Worm (Caenorhabditis elegans) whole organism, L3 larva: ENCODE results near the gene F53F8.5.

Experiments used
- R02D3.7 ChIP-seq: fragments of 150-350 bp; optimal IDR thresholded peaks from 2 replicates; lab custom pipeline; 2014; ENCODE audit warnings: missing biosample characterization, missing genetic modification characterization
- ZK546.5 ChIP-seq: sonication (generic microtip); optimal IDR thresholded peaks from 2 replicates; lab custom pipeline; 2017; ENCODE audit warnings: missing biosample characterization, missing genetic modification characterization
- ama-1 ChIP-seq: fragments of 150-350 bp; optimal IDR thresholded peaks from 2 replicates; lab custom pipeline; 2018
- ceh-16 ChIP-seq: sonication (generic microtip); optimal IDR thresholded peaks from 2 replicates; lab custom pipeline; 2017; ENCODE audit warnings: missing biosample characterization, missing genetic modification characterization
- ceh-28 ChIP-seq: fragments of 150-350 bp; optimal IDR thresholded peaks from 2 replicates; lab custom pipeline; 2014; ENCODE audit warnings: missing biosample characterization, missing genetic modification reagents, missing genetic modification characterization
- ceh-82 ChIP-seq: fragments of 150-350 bp; optimal IDR thresholded peaks from 2 replicates; lab custom pipeline; 2014; ENCODE audit warnings: missing biosample characterization, missing genetic modification characterization
- ceh-9 ChIP-seq: sonication (generic microtip); optimal IDR thresholded peaks from 2 replicates; lab custom pipeline; 2018; ENCODE audit warnings: missing biosample characterization, missing genetic modification characterization
- egl-5 ChIP-seq: fragments of 150-350 bp; optimal IDR thresholded peaks from 2 replicates; lab custom pipeline; 2017; ENCODE audit warnings: missing biosample characterization, missing genetic modification reagents, missing genetic modification characterization, inconsistent platforms
- elt-2 ChIP-seq: sonication (generic microtip); optimal IDR thresholded peaks from 2 replicates; lab custom pipeline; 2016; ENCODE audit warnings: missing genetic modification reagents, mild to moderate bottlenecking, missing genetic modification characterization, missing compliant biosample characterization
- elt-3 ChIP-seq, 3 experiments: fragments of 150-350 bp in 1 of 3; sonication (generic microtip) in 2 of 3; optimal IDR thresholded peaks; 2 replicates in 2 of 3; 4 replicates in 1 of 3; lab custom pipeline; 2014 to 2017; ENCODE audit warnings: missing biosample characterization in 3 of 3, missing genetic modification characterization in 3 of 3
- eor-1 ChIP-seq, 2 experiments: fragments of 150-350 bp; optimal IDR thresholded peaks; 2 replicates each; lab custom pipeline; 2014 to 2018; ENCODE audit warnings: missing biosample characterization in 2 of 2, missing genetic modification characterization in 2 of 2
- fkh-2 ChIP-seq: fragments of 150-350 bp; optimal IDR thresholded peaks from 2 replicates; lab custom pipeline; 2014; ENCODE audit warnings: missing biosample characterization, missing genetic modification reagents, missing genetic modification characterization
- hmg-11 ChIP-seq: sonication (generic microtip); optimal IDR thresholded peaks from 2 replicates; lab custom pipeline; 2016; ENCODE audit warnings: missing genetic modification characterization, missing compliant biosample characterization
- lin-39 ChIP-seq: fragments of 150-350 bp; optimal IDR thresholded peaks from 2 replicates; lab custom pipeline; 2018; ENCODE audit warnings: missing biosample characterization, missing genetic modification reagents, missing genetic modification characterization
- lsy-12 ChIP-seq: sonication (generic microtip); optimal IDR thresholded peaks from 2 replicates; lab custom pipeline; 2016; ENCODE audit warnings: mild to moderate bottlenecking, missing genetic modification characterization, missing compliant biosample characterization
- mdl-1 ChIP-seq: fragments of 150-350 bp; optimal IDR thresholded peaks from 2 replicates; lab custom pipeline; 2014; ENCODE audit warnings: missing biosample characterization, missing genetic modification characterization
- mml-1 ChIP-seq: fragments of 150-350 bp; sonication (generic microtip); optimal IDR thresholded peaks from 3 replicates; lab custom pipeline; 2014; ENCODE audit warnings: missing biosample characterization, missing genetic modification characterization
- nfya-1 ChIP-seq: sonication (generic microtip); optimal IDR thresholded peaks from 2 replicates; lab custom pipeline; 2017; ENCODE audit warnings: missing genetic modification characterization, mild to moderate bottlenecking, missing compliant biosample characterization, antibody characterized with exemption, moderate library complexity; ENCODE audit not compliant: insufficient read depth
- nhr-11 ChIP-seq: fragments of 150-350 bp; optimal IDR thresholded peaks from 2 replicates; lab custom pipeline; 2014; ENCODE audit warnings: missing biosample characterization, missing genetic modification characterization
- nhr-12 ChIP-seq: fragments of 150-350 bp; optimal IDR thresholded peaks from 2 replicates; lab custom pipeline; 2014; ENCODE audit warnings: missing biosample characterization, missing genetic modification characterization
- nhr-23 ChIP-seq: fragments of 150-350 bp; optimal IDR thresholded peaks from 2 replicates; lab custom pipeline; 2014; ENCODE audit warnings: missing biosample characterization, missing genetic modification reagents, missing genetic modification characterization
- nhr-237 ChIP-seq: fragments of 150-350 bp; optimal IDR thresholded peaks from 2 replicates; lab custom pipeline; 2014; ENCODE audit warnings: missing biosample characterization, missing genetic modification characterization
- nhr-25 ChIP-seq: sonication (generic microtip); optimal IDR thresholded peaks from 2 replicates; lab custom pipeline; 2017; ENCODE audit warnings: missing biosample characterization, missing genetic modification characterization
- nhr-28 ChIP-seq: fragments of 150-350 bp; optimal IDR thresholded peaks from 2 replicates; lab custom pipeline; 2014; ENCODE audit warnings: missing biosample characterization, missing genetic modification characterization
- nhr-67 ChIP-seq: fragments of 150-350 bp; optimal IDR thresholded peaks from 2 replicates; lab custom pipeline; 2014; ENCODE audit warnings: missing biosample characterization, missing genetic modification characterization
- nhr-77 ChIP-seq: fragments of 150-350 bp; optimal IDR thresholded peaks from 2 replicates; lab custom pipeline; 2014; ENCODE audit warnings: missing biosample characterization, missing genetic modification characterization
- pqm-1 ChIP-seq: fragments of 150-350 bp; optimal IDR thresholded peaks from 2 replicates; lab custom pipeline; 2017; ENCODE audit warnings: missing biosample characterization, missing genetic modification characterization, inconsistent platforms
- sea-2 ChIP-seq: fragments of 150-350 bp; sonication (generic microtip); optimal IDR thresholded peaks from 4 replicates; lab custom pipeline; 2014; ENCODE audit warnings: missing biosample characterization, missing genetic modification reagents, missing genetic modification characterization
- snpc-4 ChIP-seq: fragments of 150-350 bp; optimal IDR thresholded peaks from 2 replicates; lab custom pipeline; 2014; ENCODE audit warnings: missing biosample characterization, missing genetic modification characterization
- tbx-2 ChIP-seq: sonication (generic microtip); optimal IDR thresholded peaks from 2 replicates; lab custom pipeline; 2016; ENCODE audit warnings: mild to moderate bottlenecking, missing genetic modification characterization, missing compliant biosample characterization
- unc-39 ChIP-seq: sonication (generic microtip); optimal IDR thresholded peaks from 4 replicates; lab custom pipeline; 2017; ENCODE audit warnings: missing biosample characterization, missing genetic modification characterization
- unc-62 ChIP-seq: fragments of 150-350 bp; sonication (generic microtip); optimal IDR thresholded peaks from 4 replicates; lab custom pipeline; 2014; ENCODE audit warnings: missing biosample characterization, missing genetic modification reagents, missing genetic modification characterization
- zag-1 ChIP-seq: fragments of 150-350 bp; optimal IDR thresholded peaks from 2 replicates; lab custom pipeline; 2014; ENCODE audit warnings: missing biosample characterization, missing genetic modification characterization
- ztf-11 ChIP-seq: fragments of 150-350 bp; optimal IDR thresholded peaks from 2 replicates; lab custom pipeline; 2014; ENCODE audit warnings: missing biosample characterization, missing genetic modification characterization

Gene F53F8.5

DNA sequence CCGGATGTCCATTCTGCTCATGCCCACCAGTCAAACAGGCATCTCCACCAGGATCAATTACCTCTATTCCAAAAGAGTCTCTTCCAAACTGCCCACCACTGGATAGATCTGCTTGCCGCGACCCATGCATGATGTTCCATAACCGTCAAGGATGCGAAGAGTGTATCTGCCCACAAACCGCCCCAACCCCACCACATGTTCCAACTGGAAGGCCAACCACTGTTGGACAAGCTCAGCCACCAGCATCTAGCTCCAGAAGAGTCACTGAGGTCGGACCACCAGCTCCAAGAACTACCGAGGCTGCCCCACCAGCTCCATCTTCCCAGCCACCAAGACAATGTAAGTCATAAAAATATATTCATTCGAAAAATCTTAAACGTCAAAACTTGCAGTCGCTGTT is 33.2 kb downstream of the F53F8.5 start:
- TF ChIP-seq hmg-11 (tag; lab: Kevin White, UChicago) = no peak
- TF ChIP-seq mml-1 (tag; lab: Kevin White, UChicago) = no peak
- no peak for TF ChIP-seq ama-1 (lab: Kevin White, UChicago)
- TF ChIP-seq nhr-67 = no peak
- no peak for TF ChIP-seq zag-1 (tag; lab: Kevin White, UChicago)
- no peak for TF ChIP-seq lin-39 (tag; lab: Kevin White, UChicago)
- TF ChIP-seq ztf-11 (tag; lab: Kevin White, UChicago) = no peak
- TF ChIP-seq eor-1 (tag; optimal IDR thresholded peaks at IDR 0.05; lab: Kevin White, UChicago) = no peak
- no peak for TF ChIP-seq elt-3 (tag; optimal IDR thresholded peaks at IDR 0.05; lab: Kevin White, UChicago)
- TF ChIP-seq unc-62 (GFP tag; lab: Kevin White, UChicago) = no peak
- TF ChIP-seq R02D3.7 (tag; lab: Kevin White, UChicago) = no peak
- TF ChIP-seq ceh-9 = no peak
- TF ChIP-seq nfya-1 = no peak
- no peak for TF ChIP-seq ceh-82
- TF ChIP-seq nhr-11 (tag; lab: Kevin White, UChicago) = no peak
- TF ChIP-seq nhr-25 (tag; lab: Kevin White, UChicago) = no peak
- TF ChIP-seq nhr-12 (tag; lab: Kevin White, UChicago) = no peak

DNA sequence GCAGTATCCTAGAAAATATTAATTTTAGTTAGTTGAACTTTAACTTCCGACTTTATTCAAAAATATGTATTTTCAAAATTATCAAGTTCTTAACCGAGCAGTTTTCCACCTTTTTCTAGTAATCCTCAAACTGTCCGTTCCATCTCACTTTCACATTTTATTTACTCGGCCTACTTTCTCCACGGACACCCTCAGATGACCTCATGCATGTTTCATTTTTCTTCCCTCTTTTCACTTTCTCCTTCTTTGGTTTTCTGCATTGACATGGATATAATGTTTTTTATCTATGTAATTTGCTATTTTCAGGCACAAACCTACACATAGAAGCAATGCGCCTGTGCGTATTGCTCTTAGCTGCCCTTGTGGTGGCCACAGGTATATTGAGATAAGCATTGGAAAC is 36.9 kb downstream of the F53F8.5 start, which contains the start of gene mlt-11:
TSS of gene mlt-11 (plus strand) at position 301 of the 400 bp plus-strand sequence.
- TF ChIP-seq nhr-67 (no peak), ceh-16 (tag; lab: Kevin White, UChicago) (no peak), ama-1 (lab: Kevin White, UChicago) (no peak), fkh-2 (tag; lab: Kevin White, UChicago) (no peak), elt-3 (tag; optimal IDR thresholded peaks at IDR 0.05; lab: Kevin White, UChicago) (no peak), ceh-82 (no peak), elt-2 (no peak), ZK546.5 (tag; lab: Kevin White, UChicago) (no peak), ceh-28 (tag; lab: Kevin White, UChicago) (no peak), pqm-1 (tag; lab: Kevin White, UChicago) (no peak), unc-39 (no peak), nhr-237 (tag; lab: Kevin White, UChicago) (no peak)

DNA sequence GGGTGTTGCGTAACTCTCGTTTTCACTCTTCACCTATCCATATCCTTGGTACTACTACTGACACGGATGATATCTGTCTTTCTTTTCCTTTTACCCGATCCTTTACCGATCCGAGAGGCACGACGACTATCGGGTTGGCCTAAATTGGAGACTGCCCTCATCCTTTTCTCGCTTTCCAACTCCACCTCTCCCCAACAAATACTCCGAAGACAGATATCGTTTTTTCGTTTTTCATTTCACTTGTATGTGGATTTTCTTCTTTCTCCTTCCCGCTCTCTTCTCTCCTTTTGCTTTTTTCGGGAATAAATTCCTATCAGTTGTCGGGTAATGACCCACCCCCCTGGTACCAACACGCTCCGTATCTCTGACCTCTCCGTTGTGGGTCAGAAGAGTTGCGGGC is 38.9 kb downstream of the F53F8.5 start:
- TF ChIP-seq mdl-1 = no peak
- TF ChIP-seq nhr-12 (tag; lab: Kevin White, UChicago) = no peak
- no peak for TF ChIP-seq nhr-77 (tag; lab: Kevin White, UChicago)
- peak; percentile 37 for TF ChIP-seq nhr-23 (tag; lab: Kevin White, UChicago)
- no peak for TF ChIP-seq ceh-82

DNA sequence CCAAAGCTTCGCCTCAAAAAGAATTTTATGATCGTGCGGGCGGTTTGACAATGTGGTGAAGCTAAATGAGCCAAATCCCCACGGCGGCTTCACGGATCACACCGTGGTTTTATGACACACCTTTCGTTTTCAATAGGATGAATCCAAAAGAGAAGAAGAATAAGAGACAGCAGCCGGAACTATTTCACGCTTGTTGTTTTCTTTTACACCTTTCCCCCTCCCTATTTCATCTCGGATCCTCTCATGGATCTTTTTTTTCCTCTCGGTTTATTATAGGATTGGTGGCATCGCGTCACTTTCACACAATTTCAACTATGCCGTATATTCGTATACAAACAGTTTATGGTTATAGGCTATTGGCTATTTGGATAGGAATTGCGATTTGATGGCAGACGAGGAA is 40.1 kb downstream of the F53F8.5 start:
- TF ChIP-seq lin-39 (tag; lab: Kevin White, UChicago) (no peak), nhr-67 (no peak), eor-1 (tag; optimal IDR thresholded peaks at IDR 0.05; lab: Kevin White, UChicago) (no peak), pqm-1 (tag; lab: Kevin White, UChicago) (no peak), ceh-9 (no peak)

DNA sequence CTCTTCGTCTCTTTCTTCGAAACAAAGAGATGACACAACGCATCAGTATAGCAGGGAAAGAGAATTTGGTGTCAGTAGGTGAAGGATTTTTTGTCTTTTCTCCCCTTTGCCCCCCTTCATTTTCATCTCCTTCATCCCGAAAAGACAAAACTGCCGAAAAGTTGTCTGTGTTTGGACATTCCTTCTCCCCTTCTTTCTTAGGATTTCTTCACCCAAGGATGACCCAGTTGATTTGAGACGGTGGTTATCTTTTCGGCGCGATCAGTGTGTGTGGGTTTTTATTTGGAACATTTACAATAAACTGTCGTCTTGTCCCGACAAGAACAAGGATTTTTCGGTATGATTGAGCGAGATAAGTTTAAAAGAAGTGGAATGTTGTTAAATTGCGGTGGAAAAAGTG is 41.4 kb downstream of the F53F8.5 start:
- TF ChIP-seq ceh-9 (no peak), ztf-11 (tag; lab: Kevin White, UChicago) (no peak), nhr-25 (tag; lab: Kevin White, UChicago) (no peak), lin-39 (tag; lab: Kevin White, UChicago) (no peak), nhr-23 (tag; lab: Kevin White, UChicago) (peak; percentile 74)

DNA sequence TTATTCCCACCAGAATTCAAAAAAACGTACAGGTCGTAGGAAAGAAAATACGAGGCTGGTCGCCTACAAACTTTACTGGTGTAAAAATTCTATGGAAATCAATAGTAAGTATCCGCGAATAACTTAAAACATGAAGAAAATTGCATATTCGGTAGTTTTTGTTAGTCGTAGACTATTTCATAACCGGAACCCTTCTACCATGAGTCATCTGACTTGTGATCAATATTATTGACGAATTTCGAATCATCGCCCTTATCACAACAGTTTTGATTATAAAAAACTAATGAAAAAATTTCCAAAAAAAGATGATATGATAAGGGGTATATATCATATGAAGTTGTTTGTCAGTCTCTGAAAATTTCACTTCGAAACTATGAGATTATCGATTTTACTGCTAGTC is 43.8 kb downstream of the F53F8.5 start, which contains the start of gene W01F3.2:
TSS of gene W01F3.2 (plus strand) at position 301 of the 400 bp plus-strand sequence.
- TF ChIP-seq ceh-9 (no peak), lin-39 (tag; lab: Kevin White, UChicago) (no peak), lsy-12 (tag; lab: Kevin White, UChicago) (no peak), nfya-1 (no peak), ama-1 (lab: Kevin White, UChicago) (no peak), pqm-1 (tag; lab: Kevin White, UChicago) (no peak), sea-2 (GFP tag; lab: Kevin White, UChicago) (no peak), ztf-11 (tag; lab: Kevin White, UChicago) (no peak), R02D3.7 (tag; lab: Kevin White, UChicago) (no peak), snpc-4 (tag; lab: Kevin White, UChicago) (no peak), zag-1 (tag; lab: Kevin White, UChicago) (no peak), hmg-11 (tag; lab: Kevin White, UChicago) (no peak), tbx-2 (tag; lab: Kevin White, UChicago) (no peak), egl-5 (tag; lab: Kevin White, UChicago) (no peak), elt-3 (tag; optimal IDR thresholded peaks at IDR 0.05; lab: Kevin White, UChicago) (no peak), nhr-28 (no peak), nhr-77 (tag; lab: Kevin White, UChicago) (no peak)
